Worm (Caenorhabditis elegans) whole organism, L4 larva: ENCODE measurements around the gene srj-23.
A peak's percentile ranks its signal among the peaks of the same experiment; 100 is the strongest.

Source experiments
- R02D3.7 ChIP-seq: fragments of 150-350 bp; sonication (generic microtip); optimal IDR thresholded peaks from 3 replicates; lab custom pipeline; 2014; ENCODE audit warnings: missing biosample characterization, missing genetic modification characterization
- T20F7.1 ChIP-seq: fragments of 200-800 bp; sonication (Bioruptor generic); optimal IDR thresholded peaks from 2 replicates; lab custom pipeline; 2018; ENCODE audit warnings: mild to moderate bottlenecking, missing genetic modification characterization, missing compliant biosample characterization
- Y48G9A.11 ChIP-seq: fragments of 200-800 bp; sonication (Bioruptor generic); IDR thresholded peaks from 2 replicates; pipeline ENCODE4 v1.3.6; 2022; ENCODE audit warnings: missing genetic modification reagents, missing genetic modification characterization, missing compliant biosample characterization
- aha-1 ChIP-seq: fragments of 150-350 bp; peaks from one replicate; lab custom pipeline; 2014; ENCODE audit warnings: missing biosample characterization, missing genetic modification characterization
- ama-1 ChIP-seq: fragments of 150-350 bp; optimal IDR thresholded peaks from 2 replicates; lab custom pipeline; 2014; ENCODE audit warnings: inconsistent platforms, mixed read lengths
- arid-1 ChIP-seq: fragments of 200-800 bp; sonication (Bioruptor generic); conservative IDR thresholded peaks from 2 replicates; pipeline ENCODE4 v1.3.6; 2022; ENCODE audit warnings: missing genetic modification reagents, missing genetic modification characterization, missing compliant biosample characterization
- ceh-20 ChIP-seq: fragments of 200-800 bp; sonication (Bioruptor generic); IDR thresholded peaks from 2 replicates; pipeline ENCODE4 v1.3.6; 2022; ENCODE audit warnings: missing genetic modification reagents, missing genetic modification characterization, missing compliant biosample characterization
- ceh-28 ChIP-seq: fragments of 150-350 bp; optimal IDR thresholded peaks from 2 replicates; lab custom pipeline; 2014; ENCODE audit warnings: missing biosample characterization, missing genetic modification reagents, missing genetic modification characterization
- daf-16 ChIP-seq, 3 experiments: sonication (generic microtip); optimal IDR thresholded peaks; 2 replicates each; lab custom pipeline; 2016 to 2017; ENCODE audit warnings: missing genetic modification characterization in 3 of 3, missing genetic modification reagents in 3 of 3, mild to moderate bottlenecking in 2 of 3, missing compliant biosample characterization in 2 of 3, missing biosample characterization in 1 of 3, moderate library complexity in 1 of 3
- dmd-6 ChIP-seq: fragments of 200-800 bp; sonication (Bioruptor generic); IDR thresholded peaks from 2 replicates; pipeline ENCODE4 v1.3.6; 2022; ENCODE audit warnings: missing genetic modification reagents, missing genetic modification characterization, missing compliant biosample characterization
- dmd-9 ChIP-seq: fragments of 200-800 bp; sonication (Bioruptor generic); IDR thresholded peaks from 2 replicates; pipeline ENCODE4 v1.3.6; 2022; ENCODE audit warnings: missing genetic modification reagents, missing genetic modification characterization, missing compliant biosample characterization
- dpl-1 ChIP-seq: fragments of 150-350 bp; optimal IDR thresholded peaks from 2 replicates; lab custom pipeline; 2014; ENCODE audit warnings: missing biosample characterization, missing genetic modification reagents, missing genetic modification characterization
- dve-1 ChIP-seq: sonication (generic microtip); optimal IDR thresholded peaks from 2 replicates; lab custom pipeline; 2017; ENCODE audit warnings: antibody characterized with exemption, mild to moderate bottlenecking, missing genetic modification characterization, missing compliant biosample characterization; ENCODE audit not compliant: insufficient read depth
- gei-8 ChIP-seq: fragments of 200-800 bp; sonication (Bioruptor generic); optimal IDR thresholded peaks from 2 replicates; lab custom pipeline; 2018; ENCODE audit warnings: mild to moderate bottlenecking, missing genetic modification characterization, missing compliant biosample characterization
- hif-1 ChIP-seq, 2 experiments: sonication (generic microtip); optimal IDR thresholded peaks; 2 replicates each; lab custom pipeline; 2016 to 2017; ENCODE audit warnings: missing compliant biosample characterization in 2 of 2, missing genetic modification characterization in 2 of 2, missing genetic modification reagents in 2 of 2, missing genotype in 2 of 2, mild to moderate bottlenecking in 1 of 2
- hlh-11 ChIP-seq: fragments of 200-800 bp; sonication (Bioruptor generic); optimal IDR thresholded peaks from 2 replicates; lab custom pipeline; 2018; ENCODE audit warnings: mild to moderate bottlenecking, missing genetic modification characterization, missing compliant biosample characterization
- hlh-30 ChIP-seq: sonication (generic microtip); optimal IDR thresholded peaks from 2 replicates; lab custom pipeline; 2017; ENCODE audit warnings: antibody characterized with exemption, mild to moderate bottlenecking, missing genetic modification characterization, missing compliant biosample characterization; ENCODE audit not compliant: insufficient read depth
- lsy-2 ChIP-seq, 2 experiments: fragments of 150-350 bp in 1 of 2; sonication (generic microtip) in 1 of 2; optimal IDR thresholded peaks; 2 replicates each; lab custom pipeline; 2014 to 2017; ENCODE audit warnings: missing biosample characterization in 2 of 2, missing genetic modification characterization in 2 of 2
- mdl-1 ChIP-seq, 2 experiments: fragments of 150-350 bp in 1 of 2; sonication (generic microtip) in 1 of 2; optimal IDR thresholded peaks; 2 replicates each; lab custom pipeline; 2014 to 2017; ENCODE audit warnings: missing biosample characterization in 2 of 2, missing genetic modification characterization in 2 of 2
- mdt-29 ChIP-seq: fragments of 200-800 bp; sonication (Bioruptor generic); IDR thresholded peaks from 2 replicates; pipeline ENCODE4 v1.3.6; 2022; ENCODE audit warnings: missing genetic modification reagents, missing genetic modification characterization, missing compliant biosample characterization
- mes-2 ChIP-seq: sonication (generic microtip); optimal IDR thresholded peaks from 2 replicates; lab custom pipeline; 2016; ENCODE audit warnings: missing genotype, mild to moderate bottlenecking, missing genetic modification characterization, missing compliant biosample characterization; ENCODE audit not compliant: poor library complexity, severe bottlenecking
- mxl-2 ChIP-seq: fragments of 200-800 bp; sonication (Bioruptor generic); conservative IDR thresholded peaks from 2 replicates; pipeline ENCODE4 v1.3.6; 2022; ENCODE audit warnings: missing genetic modification reagents, missing genetic modification characterization, missing compliant biosample characterization
- mxl-3 ChIP-seq: fragments of 200-800 bp; sonication (Bioruptor generic); optimal IDR thresholded peaks from 2 replicates; lab custom pipeline; 2018; ENCODE audit warnings: mild to moderate bottlenecking, missing genetic modification characterization, missing compliant biosample characterization
- nhr-10 ChIP-seq: fragments of 150-350 bp; optimal IDR thresholded peaks from 2 replicates; lab custom pipeline; 2014; ENCODE audit warnings: missing biosample characterization, missing genetic modification characterization
- nhr-102 ChIP-seq: sonication (generic microtip); optimal IDR thresholded peaks from 2 replicates; lab custom pipeline; 2016; ENCODE audit warnings: mild to moderate bottlenecking, missing genetic modification characterization, moderate library complexity, missing compliant biosample characterization
- nhr-28 ChIP-seq: fragments of 150-350 bp; optimal IDR thresholded peaks from 2 replicates; lab custom pipeline; 2014; ENCODE audit warnings: missing biosample characterization, missing genetic modification characterization
- nhr-41 ChIP-seq: fragments of 200-800 bp; sonication (Bioruptor generic); IDR thresholded peaks from 2 replicates; pipeline ENCODE4 v1.3.6; 2022; ENCODE audit warnings: missing genetic modification reagents, missing genetic modification characterization, missing compliant biosample characterization
- nhr-42 ChIP-seq: fragments of 200-800 bp; sonication (Bioruptor generic); IDR thresholded peaks from 2 replicates; pipeline ENCODE4 v1.3.6; 2022; ENCODE audit warnings: missing genetic modification characterization, missing compliant biosample characterization
- nhr-48 ChIP-seq: sonication (generic microtip); optimal IDR thresholded peaks from 2 replicates; lab custom pipeline; 2016; ENCODE audit warnings: mild to moderate bottlenecking, missing genetic modification characterization, missing compliant biosample characterization
- nhr-77 ChIP-seq: fragments of 150-350 bp; optimal IDR thresholded peaks from 2 replicates; lab custom pipeline; 2014; ENCODE audit warnings: missing biosample characterization, missing genetic modification characterization
- pha-4 ChIP-seq, 2 experiments: fragments of 150-350 bp in 1 of 2; fragments of 200-800 bp in 1 of 2; sonication (Bioruptor generic) in 1 of 2; IDR thresholded peaks in 1 of 2; optimal IDR thresholded peaks in 1 of 2; 2 replicates each; pipeline versions ENCODE4 v1.3.6 to Lab custom; 2014 to 2022; ENCODE audit warnings: missing genetic modification characterization in 2 of 2, missing genetic modification reagents in 2 of 2, missing biosample characterization in 1 of 2, missing compliant biosample characterization in 1 of 2
- php-3 ChIP-seq: fragments of 200-800 bp; sonication (Bioruptor generic); IDR thresholded peaks from 2 replicates; pipeline ENCODE4 v1.3.6; 2022; ENCODE audit warnings: missing genetic modification reagents, missing genetic modification characterization, missing compliant biosample characterization
- pqm-1 ChIP-seq: sonication (generic microtip); optimal IDR thresholded peaks from 2 replicates; lab custom pipeline; 2017; ENCODE audit warnings: missing biosample characterization, missing genetic modification characterization
- rbr-2 ChIP-seq: sonication (generic microtip); optimal IDR thresholded peaks from 2 replicates; lab custom pipeline; 2016; ENCODE audit warnings: missing genotype, missing genetic modification characterization, missing compliant biosample characterization
- snpc-4 ChIP-seq: fragments of 150-350 bp; optimal IDR thresholded peaks from 2 replicates; lab custom pipeline; 2014; ENCODE audit warnings: missing biosample characterization, missing genetic modification characterization
- spr-3 ChIP-seq: fragments of 200-800 bp; sonication (Bioruptor generic); optimal IDR thresholded peaks from 2 replicates; lab custom pipeline; 2018; ENCODE audit warnings: mild to moderate bottlenecking, missing genetic modification characterization, missing compliant biosample characterization
- tra-1 ChIP-seq: fragments of 200-800 bp; sonication (Bioruptor generic); IDR thresholded peaks from 2 replicates; pipeline ENCODE4 v1.3.6; 2022; ENCODE audit warnings: missing genetic modification reagents, missing genetic modification characterization, missing compliant biosample characterization
- zip-11 ChIP-seq: fragments of 200-800 bp; sonication (Bioruptor generic); IDR thresholded peaks from 2 replicates; pipeline ENCODE4 v1.3.6; 2022; ENCODE audit warnings: missing genetic modification characterization, missing compliant biosample characterization
- zip-2 ChIP-seq: fragments of 150-350 bp; optimal IDR thresholded peaks from 2 replicates; lab custom pipeline; 2014; ENCODE audit warnings: missing biosample characterization, missing genetic modification characterization
- ztf-11 ChIP-seq: fragments of 150-350 bp; optimal IDR thresholded peaks from 2 replicates; lab custom pipeline; 2014; ENCODE audit warnings: missing biosample characterization, missing genetic modification characterization

srj-23 gene

DNA sequence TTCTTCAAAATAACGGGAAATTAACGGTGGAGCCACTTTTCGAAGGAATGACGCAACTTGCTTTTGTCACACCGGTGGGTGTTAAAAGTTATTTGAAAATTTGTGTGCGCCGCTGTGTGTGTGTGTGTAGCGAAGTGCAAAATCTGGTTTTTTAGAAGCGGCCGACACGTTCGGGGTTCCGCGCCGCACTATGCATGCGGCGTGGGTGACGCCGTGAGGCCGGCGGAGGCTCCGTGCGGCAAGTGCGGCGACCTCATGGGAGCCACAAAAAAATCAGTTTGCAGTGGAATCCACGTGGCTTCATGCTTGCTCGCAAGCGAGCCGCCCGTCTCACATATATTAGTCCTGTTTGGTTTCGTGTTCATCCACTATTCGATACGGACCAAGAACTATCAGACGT, 3.8 kb downstream of the srj-23 start (continued):
- TF ChIP-seq dpl-1 (GFP tag; lab: Kevin White, UChicago) = no peak
- no peak for TF ChIP-seq ztf-11 (tag; lab: Kevin White, UChicago)
- TF ChIP-seq mdl-1 (tag; optimal IDR thresholded peaks at IDR 0.05; lab: Kevin White, UChicago) = no peak

DNA sequence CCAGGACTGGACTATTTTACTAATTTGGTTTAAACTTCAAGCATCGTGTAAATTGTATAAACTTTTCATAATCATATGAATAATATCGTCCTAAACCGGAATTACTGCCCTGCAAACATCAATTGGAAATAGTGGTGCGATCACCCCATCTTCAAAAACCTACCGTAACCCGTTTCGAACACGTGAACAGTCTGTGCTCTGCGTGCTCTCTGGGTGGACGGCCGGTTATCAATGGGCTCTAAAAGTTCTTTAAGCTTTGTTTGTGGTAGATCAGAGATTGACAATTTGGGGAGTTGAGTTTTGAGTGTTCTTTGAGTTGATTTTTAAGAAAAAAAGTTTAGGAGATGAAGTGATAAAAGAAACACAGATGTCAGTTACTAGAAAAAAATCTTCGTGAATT, 5.2 kb downstream of the srj-23 start:
- no peak for TF ChIP-seq zip-11
- TF ChIP-seq arid-1 = no peak
- TF ChIP-seq T20F7.1 (GFP tag; lab: Kevin White, UChicago) = no peak
- TF ChIP-seq nhr-10 = peak; percentile 64
- peak; percentile 34; the same call in 1 of the 2 replicates for TF ChIP-seq tra-1 (GFP tag; lab: Robert Waterston, UW)
- TF ChIP-seq pha-4 (GFP tag; IDR thresholded peaks at IDR 0.05; lab: Robert Waterston, UW) = peak; percentile 34; the same call in 1 of the 2 replicates
- TF ChIP-seq pha-4 (tag; optimal IDR thresholded peaks at IDR 0.05; lab: Kevin White, UChicago) = no peak
- no peak for TF ChIP-seq mxl-3 (GFP tag; lab: Kevin White, UChicago)
- no peak for TF ChIP-seq nhr-42 (GFP tag; lab: Robert Waterston, UW)
- TF ChIP-seq R02D3.7 (tag; lab: Kevin White, UChicago) = no peak
- no peak for TF ChIP-seq ceh-28 (tag; lab: Kevin White, UChicago)
- TF ChIP-seq nhr-77 (tag; lab: Kevin White, UChicago) = peak; percentile 89
- TF ChIP-seq hlh-11 (tag; lab: Kevin White, UChicago) = peak; percentile 77
- no peak for TF ChIP-seq pqm-1 (tag; lab: Kevin White, UChicago)
- no peak for TF ChIP-seq nhr-41 (GFP tag; lab: Robert Waterston, UW)
- no peak for TF ChIP-seq ama-1 (lab: Kevin White, UChicago)
- TF ChIP-seq hif-1 (tag; optimal IDR thresholded peaks at IDR 0.05; lab: Kevin White, UChicago) = peak in 1 of 2 experiments; percentile 15
- no peak for TF ChIP-seq zip-2 (tag; lab: Kevin White, UChicago)
- TF ChIP-seq nhr-102 (tag; lab: Kevin White, UChicago) = peak; percentile 65
- peak; percentile 35 for TF ChIP-seq hlh-30
- TF ChIP-seq gei-8 = no peak
- peak; percentile 92 for TF ChIP-seq mxl-2 (GFP tag; lab: Robert Waterston, UW)
- TF ChIP-seq mdl-1 (tag; optimal IDR thresholded peaks at IDR 0.05; lab: Kevin White, UChicago) = peak in 1 of 2 experiments; percentile 3
- peak; percentile 95 for TF ChIP-seq dve-1 (tag; lab: Kevin White, UChicago)
- no peak for TF ChIP-seq snpc-4 (tag; lab: Kevin White, UChicago)
- TF ChIP-seq lsy-2 (tag; optimal IDR thresholded peaks at IDR 0.05; lab: Kevin White, UChicago) = peak in 1 of 2 experiments; percentile 22
- TF ChIP-seq dmd-9 = no peak
- peak; percentile 72 for TF ChIP-seq nhr-28 (tag; lab: Kevin White, UChicago)
- TF ChIP-seq dmd-6 = peak; percentile 96
- no peak for TF ChIP-seq daf-16 (GFP tag; optimal IDR thresholded peaks at IDR 0.05; lab: Kevin White, UChicago)
- TF ChIP-seq daf-16 (tag; optimal IDR thresholded peaks at IDR 0.05; lab: Kevin White, UChicago) = peak; percentile 82
- peak; percentile 72 for TF ChIP-seq nhr-48 (tag; lab: Kevin White, UChicago)
- TF ChIP-seq mdt-29 (GFP tag; lab: Robert Waterston, UW) = peak; percentile 91
- TF ChIP-seq, all 104 proteins: peak for 17

DNA sequence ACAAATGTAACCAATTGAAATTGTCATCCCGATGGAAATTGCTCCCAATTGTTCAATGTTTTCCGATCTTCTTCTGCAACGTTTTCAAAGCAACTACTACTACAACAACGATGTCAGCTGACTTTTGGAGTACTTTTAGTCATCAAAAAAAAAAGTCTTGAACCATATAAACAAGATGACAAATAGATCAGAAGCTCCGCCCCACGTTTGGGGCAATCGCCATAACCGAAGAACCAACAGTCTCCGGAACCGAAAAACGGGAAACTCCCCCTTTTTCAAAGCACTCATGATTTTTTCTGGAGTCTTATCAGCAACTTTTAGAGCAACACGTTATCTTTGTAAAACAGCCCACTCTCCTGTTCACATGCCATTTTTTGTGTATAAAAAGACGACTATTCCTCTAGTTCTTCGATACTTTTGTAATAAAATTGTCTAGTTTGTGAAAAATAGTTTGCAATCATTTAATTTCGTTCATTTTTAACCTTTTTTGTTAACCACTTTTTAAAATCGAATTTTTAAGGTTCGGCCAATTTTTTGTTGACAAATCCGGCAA, 8.0 kb downstream of the srj-23 start:
- TF ChIP-seq nhr-48 (tag; lab: Kevin White, UChicago) (peak; percentile 18), daf-16 (GFP tag; optimal IDR thresholded peaks at IDR 0.05; lab: Kevin White, UChicago) (no peak), daf-16 (tag; optimal IDR thresholded peaks at IDR 0.05; lab: Kevin White, UChicago) (peak; percentile 81), spr-3 (GFP tag; lab: Kevin White, UChicago) (no peak), rbr-2 (tag; lab: Kevin White, UChicago) (no peak), nhr-28 (tag; lab: Kevin White, UChicago) (peak; percentile 67), dpl-1 (GFP tag; lab: Kevin White, UChicago) (no peak), ceh-20 (no peak), mxl-2 (GFP tag; lab: Robert Waterston, UW) (peak; percentile 78), php-3 (peak; percentile 18; the same call in 1 of the 2 replicates), aha-1 (tag; lab: Kevin White, UChicago) (peak; percentile 66), dve-1 (tag; lab: Kevin White, UChicago) (peak; percentile 44), dmd-6 (peak; percentile 81), pqm-1 (tag; lab: Kevin White, UChicago) (peak; percentile 43), Y48G9A.11 (GFP tag; lab: Robert Waterston, UW) (no peak), hlh-11 (tag; lab: Kevin White, UChicago) (peak; percentile 66), mes-2 (tag; lab: Kevin White, UChicago) (no peak), hlh-30 (peak; percentile 43), nhr-77 (tag; lab: Kevin White, UChicago) (peak; percentile 47)
